Fruit fly (Drosophila melanogaster) whole organism, embryonic: Measurements from ENCODE around the gene CG7352.
A peak's percentile ranks its signal among the peaks of the same experiment; 100 is the strongest.

Experiments used
- Atf6 ChIP-seq: fragments of 200-800 bp; sonication (Bioruptor generic); IDR thresholded peaks from 2 replicates; pipeline ENCODE4 v1.3.6; 2022; ENCODE audit warnings: missing biosample characterization, missing genetic modification characterization
- Blimp-1 ChIP-seq: fragments of 200-800 bp; sonication (Bioruptor generic); optimal IDR thresholded peaks from 3 replicates; lab custom pipeline; 2018; ENCODE audit warnings: missing biosample characterization, missing genetic modification characterization, mild to moderate bottlenecking, moderate library complexity, missing genetic modification reagents
- CG10321 ChIP-seq: fragments of 200-800 bp; sonication (Bioruptor generic); IDR thresholded peaks from 2 replicates; pipeline ENCODE4 v1.3.6; 2022; ENCODE audit warnings: missing biosample characterization, missing genetic modification characterization
- CG10366 ChIP-seq: fragments of 200-800 bp; sonication (Bioruptor generic); IDR thresholded peaks from 2 replicates; pipeline ENCODE4 v1.3.6; 2022; ENCODE audit warnings: missing biosample characterization, missing genetic modification characterization
- CG12391 ChIP-seq: fragments of 200-800 bp; sonication (Bioruptor generic); optimal IDR thresholded peaks from 3 replicates; lab custom pipeline; 2018; ENCODE audit warnings: missing biosample characterization, mild to moderate bottlenecking, missing genetic modification characterization, moderate library complexity
- CG13624 ChIP-seq: fragments of 200-800 bp; sonication (Bioruptor generic); optimal IDR thresholded peaks from 2 replicates; lab custom pipeline; 2016; ENCODE audit warnings: missing biosample characterization, missing genetic modification characterization
- CG14014 ChIP-seq: fragments of 200-800 bp; sonication (Bioruptor generic); IDR thresholded peaks from 2 replicates; pipeline ENCODE4 v1.3.6; 2022; ENCODE audit warnings: missing biosample characterization, missing genetic modification characterization
- CG15479 ChIP-seq: fragments of 200-800 bp; sonication (Bioruptor generic); optimal IDR thresholded peaks from 3 replicates; lab custom pipeline; 2019; ENCODE audit warnings: missing biosample characterization, mild to moderate bottlenecking, missing genetic modification characterization, moderate library complexity
- CG1603 ChIP-seq: fragments of 200-800 bp; sonication (Bioruptor generic); optimal IDR thresholded peaks from 2 replicates; lab custom pipeline; 2019; ENCODE audit warnings: missing biosample characterization, mild to moderate bottlenecking, missing genetic modification characterization, moderate library complexity
- CG17385 ChIP-seq: fragments of 200-800 bp; sonication (Bioruptor generic); optimal IDR thresholded peaks from 3 replicates; lab custom pipeline; 2018; ENCODE audit warnings: missing biosample characterization, mild to moderate bottlenecking, missing genetic modification characterization
- CG18262 ChIP-seq: fragments of 200-800 bp; optimal IDR thresholded peaks from 3 replicates; lab custom pipeline; 2019; ENCODE audit warnings: missing biosample characterization, mild to moderate bottlenecking, missing genetic modification characterization, moderate library complexity
- CG18476 ChIP-seq: fragments of 200-800 bp; sonication (Bioruptor generic); optimal IDR thresholded peaks from 2 replicates; lab custom pipeline; 2016; ENCODE audit warnings: missing biosample characterization, mild to moderate bottlenecking, missing genetic modification characterization
- CG2712 ChIP-seq: fragments of 200-800 bp; optimal IDR thresholded peaks from 3 replicates; lab custom pipeline; 2019; ENCODE audit warnings: missing biosample characterization, mild to moderate bottlenecking, missing genetic modification characterization, moderate library complexity
- CG3281 ChIP-seq: fragments of 200-800 bp; sonication (Bioruptor generic); optimal IDR thresholded peaks from 3 replicates; lab custom pipeline; 2017; ENCODE audit warnings: missing biosample characterization, mild to moderate bottlenecking, missing genetic modification characterization
- CG7839 ChIP-seq: fragments of 200-800 bp; sonication (Bioruptor generic); optimal IDR thresholded peaks from 3 replicates; lab custom pipeline; 2018; ENCODE audit warnings: missing biosample characterization, mild to moderate bottlenecking, missing genetic modification characterization, moderate library complexity
- CG7963 ChIP-seq: fragments of 200-800 bp; sonication (Bioruptor generic); IDR thresholded peaks from 3 replicates; pipeline ENCODE4 v1.3.6; 2022; ENCODE audit warnings: missing biosample characterization, missing genetic modification characterization; ENCODE audit not compliant: partially characterized antibody
- CG8290 ChIP-seq, 3 experiments: fragments of 200-800 bp; sonication (Bioruptor generic); optimal IDR thresholded peaks; 2 replicates each; lab custom pipeline; 2016 to 2019; ENCODE audit warnings: missing biosample characterization in 3 of 3, missing genetic modification characterization in 3 of 3, mild to moderate bottlenecking in 2 of 3, moderate library complexity in 1 of 3
- CG8765 ChIP-seq: fragments of 200-800 bp; sonication (Bioruptor generic); IDR thresholded peaks from 2 replicates; pipeline ENCODE4 v1.3.6; 2022; ENCODE audit warnings: missing biosample characterization, missing genetic modification characterization
- CG9932 ChIP-seq: fragments of 200-800 bp; sonication (Bioruptor generic); IDR thresholded peaks from 2 replicates; pipeline ENCODE4 v1.3.6; 2022; ENCODE audit warnings: missing biosample characterization, missing genetic modification characterization
- D ChIP-seq, 2 experiments: fragments of 200-800 bp in 1 of 2; fragments of >200 bp in 1 of 2; sonication (Bioruptor generic) in 1 of 2; optimal IDR thresholded peaks; 2 replicates in 1 of 2; 3 replicates in 1 of 2; lab custom pipeline; 2017; ENCODE audit warnings: mild to moderate bottlenecking in 1 of 2, missing biosample characterization in 1 of 2, missing genetic modification characterization in 1 of 2, missing genetic modification reagents in 1 of 2
- D19A ChIP-seq: fragments of 200-800 bp; optimal IDR thresholded peaks from 3 replicates; lab custom pipeline; 2019; ENCODE audit warnings: missing biosample characterization, mild to moderate bottlenecking, missing genetic modification characterization, moderate library complexity
- Dek ChIP-seq: fragments of 200-800 bp; sonication (Bioruptor generic); optimal IDR thresholded peaks from 3 replicates; lab custom pipeline; 2019; ENCODE audit warnings: missing biosample characterization, mild to moderate bottlenecking, missing genetic modification characterization, moderate library complexity
- Dll ChIP-seq: fragments of 200-800 bp; sonication (Bioruptor generic); IDR thresholded peaks from 4 replicates; pipeline ENCODE4 v1.3.6; 2022; ENCODE audit warnings: missing biosample characterization, missing genetic modification characterization; ENCODE audit not compliant: partially characterized antibody
- Ets65A ChIP-seq: fragments of 200-800 bp; sonication (Bioruptor generic); peaks from one replicate; lab custom pipeline; 2016; ENCODE audit warnings: missing biosample characterization, missing genetic modification characterization
- GATAe ChIP-seq: fragments of 200-800 bp; sonication (Bioruptor generic); conservative IDR thresholded peaks from 2 replicates; pipeline ENCODE4 v1.3.6; 2022; ENCODE audit warnings: missing biosample characterization, missing genetic modification characterization
- HmgZ ChIP-seq: fragments of 200-800 bp; sonication (Bioruptor generic); optimal IDR thresholded peaks from 2 replicates; lab custom pipeline; 2018; ENCODE audit warnings: missing biosample characterization, mild to moderate bottlenecking, missing genetic modification characterization
- MESR4 ChIP-seq: fragments of 200-800 bp; sonication (Bioruptor generic); optimal IDR thresholded peaks from 2 replicates; lab custom pipeline; 2018; ENCODE audit warnings: missing biosample characterization, mild to moderate bottlenecking, missing genetic modification characterization, moderate library complexity
- Med ChIP-seq: fragments of 200-800 bp; sonication (Bioruptor generic); peaks from one replicate; lab custom pipeline; 2016; ENCODE audit warnings: missing biosample characterization, missing genetic modification characterization, mild to moderate bottlenecking, inconsistent platforms, moderate library complexity
- Meics ChIP-seq: fragments of 200-800 bp; sonication (Bioruptor generic); optimal IDR thresholded peaks from 2 replicates; lab custom pipeline; 2017; ENCODE audit warnings: missing biosample characterization, mild to moderate bottlenecking, missing genetic modification characterization
- NFAT ChIP-seq: fragments of 200-800 bp; sonication (Bioruptor generic); IDR thresholded peaks from 2 replicates; pipeline ENCODE4 v1.3.6; 2022; ENCODE audit warnings: missing biosample characterization, missing genetic modification characterization
- Pdp1 ChIP-seq, 2 experiments: fragments of 200-800 bp; sonication (Bioruptor generic); optimal IDR thresholded peaks; 3 replicates each; lab custom pipeline; 2016; ENCODE audit warnings: missing biosample characterization in 2 of 2, missing genetic modification characterization in 2 of 2, mild to moderate bottlenecking in 1 of 2, moderate library complexity in 1 of 2
- Rfx ChIP-seq: fragments of 200-800 bp; sonication (Bioruptor generic); IDR thresholded peaks from 2 replicates; pipeline ENCODE4 v1.3.6; 2022; ENCODE audit warnings: missing biosample characterization, missing genetic modification characterization
- Xbp1 ChIP-seq: fragments of 200-800 bp; sonication (Bioruptor generic); optimal IDR thresholded peaks from 3 replicates; lab custom pipeline; 2016; ENCODE audit warnings: missing biosample characterization, mild to moderate bottlenecking, missing genetic modification characterization
- amos ChIP-seq: fragments of 200-800 bp; sonication (Bioruptor generic); IDR thresholded peaks from 2 replicates; pipeline ENCODE4 v1.3.6; 2022; ENCODE audit warnings: missing biosample characterization, missing genetic modification characterization; ENCODE audit not compliant: partially characterized antibody
- bbx ChIP-seq: fragments of 200-800 bp; sonication (Bioruptor generic); IDR thresholded peaks from 2 replicates; pipeline ENCODE4 v1.3.6; 2022; ENCODE audit warnings: missing biosample characterization, missing genetic modification characterization; ENCODE audit not compliant: partially characterized antibody
- ci ChIP-seq: fragments of 200-800 bp; sonication (Bioruptor generic); IDR thresholded peaks from 3 replicates; pipeline ENCODE4 v1.3.6; 2022; ENCODE audit warnings: missing biosample characterization, missing genetic modification characterization
- crp ChIP-seq, 2 experiments: fragments of 200-800 bp; sonication (Bioruptor generic); optimal IDR thresholded peaks; 2 replicates in 1 of 2; 3 replicates in 1 of 2; lab custom pipeline; 2017; ENCODE audit warnings: missing biosample characterization in 2 of 2, missing genetic modification characterization in 2 of 2, mild to moderate bottlenecking in 1 of 2, moderate library complexity in 1 of 2
- dpn ChIP-seq, 2 experiments: fragments of 200-800 bp; sonication (Bioruptor generic); optimal IDR thresholded peaks; 3 replicates each; lab custom pipeline; 2016; ENCODE audit warnings: missing biosample characterization in 2 of 2, missing genetic modification characterization in 2 of 2
- eve ChIP-seq, 2 experiments: fragments of >200 bp; optimal IDR thresholded peaks; 2 replicates each; lab custom pipeline; 2017; ENCODE audit warnings: missing biosample characterization in 2 of 2, missing genetic modification characterization in 2 of 2
- gcm2 ChIP-seq: fragments of 200-800 bp; sonication (Bioruptor generic); optimal IDR thresholded peaks from 2 replicates; lab custom pipeline; 2016; ENCODE audit warnings: missing biosample characterization, missing genetic modification characterization
- grau ChIP-seq: fragments of 200-800 bp; optimal IDR thresholded peaks from 3 replicates; lab custom pipeline; 2019; ENCODE audit warnings: missing biosample characterization, mild to moderate bottlenecking, missing genetic modification characterization, moderate library complexity
- gro ChIP-seq: fragments of 200-800 bp; sonication (Bioruptor generic); optimal IDR thresholded peaks from 2 replicates; lab custom pipeline; 2016; ENCODE audit warnings: missing biosample characterization, missing genetic modification characterization
- hkb ChIP-seq, 2 experiments: fragments of 200-800 bp in 1 of 2; fragments of >200 bp in 1 of 2; sonication (Bioruptor generic) in 1 of 2; IDR thresholded peaks in 1 of 2; optimal IDR thresholded peaks in 1 of 2; 2 replicates each; pipeline versions ENCODE4 v1.3.6 to Lab custom; 2017 to 2022; ENCODE audit warnings: missing biosample characterization in 1 of 2, missing genetic modification characterization in 1 of 2
- hth ChIP-seq: fragments of >200 bp; optimal IDR thresholded peaks from 2 replicates; lab custom pipeline; 2017; ENCODE audit warnings: inconsistent platforms
- pb ChIP-seq: fragments of 200-800 bp; sonication (Bioruptor generic); optimal IDR thresholded peaks from 3 replicates; lab custom pipeline; 2016; ENCODE audit warnings: missing biosample characterization, missing genetic modification characterization
- pzg ChIP-seq: fragments of 200-800 bp; sonication (Bioruptor generic); optimal IDR thresholded peaks from 3 replicates; lab custom pipeline; 2018; ENCODE audit warnings: missing biosample characterization, mild to moderate bottlenecking, missing genetic modification characterization, moderate library complexity
- scrt ChIP-seq: fragments of 200-800 bp; sonication (Bioruptor generic); optimal IDR thresholded peaks from 2 replicates; lab custom pipeline; 2018; ENCODE audit warnings: missing biosample characterization, mild to moderate bottlenecking, missing genetic modification characterization, moderate library complexity
- usp ChIP-seq: fragments of >200 bp; optimal IDR thresholded peaks from 2 replicates; lab custom pipeline; 2017; ENCODE audit warnings: missing biosample characterization, missing genetic modification characterization

Gene CG7352

DNA sequence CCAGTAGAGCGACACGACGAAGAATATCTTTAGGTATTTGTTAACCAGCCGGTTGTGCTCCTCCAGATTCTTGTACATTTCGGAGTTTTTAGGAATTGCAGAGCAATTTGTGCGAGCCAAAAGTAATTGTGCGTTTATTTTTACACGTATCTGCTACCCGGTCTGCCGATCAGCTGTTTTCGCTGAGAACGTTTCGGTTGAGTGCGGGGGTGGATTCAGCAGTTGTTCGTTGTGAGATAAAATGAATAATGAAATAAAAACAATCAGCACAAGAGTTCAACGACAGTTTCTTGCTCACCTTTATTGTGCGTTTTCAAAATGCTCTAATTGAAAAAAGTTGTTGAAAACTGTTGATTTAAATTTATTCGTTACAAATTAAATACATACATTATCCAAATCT is 43.5 kb upstream of the CG7352 start, which contains the start of gene nac (continued):
- no peak for TF ChIP-seq CG10321 (GFP tag; lab: Robert Waterston, UW)
- no peak for TF ChIP-seq Dek
- peak; percentile 12 for TF ChIP-seq CG17385 (GFP tag; lab: Kevin White, UChicago)
- TF ChIP-seq CG1603: peak; percentile 9
- TF ChIP-seq CG7839: peak; percentile 5
- no peak for TF ChIP-seq GATAe (GFP tag; lab: Robert Waterston, UW)
- TF ChIP-seq hkb (optimal IDR thresholded peaks at IDR 0.05; lab: Kevin White, UChicago): peak; percentile 97
- no peak for TF ChIP-seq hkb (GFP tag; IDR thresholded peaks at IDR 0.05; lab: Robert Waterston, UW)
- TF ChIP-seq CG12391: peak; percentile 17
- TF ChIP-seq pzg (GFP tag; lab: Kevin White, UChicago): peak; percentile 9
- peak; percentile 11 for TF ChIP-seq CG18262
- TF ChIP-seq CG9932: peak; percentile 49
- no peak for TF ChIP-seq scrt
- peak; percentile 37 for TF ChIP-seq NFAT (GFP tag; lab: Robert Waterston, UW)
- TF ChIP-seq CG7963: no peak
- TF ChIP-seq CG3281: peak; percentile 8
- peak; percentile 1 to 9 for TF ChIP-seq dpn (GFP tag; optimal IDR thresholded peaks at IDR 0.05; lab: Kevin White, UChicago)
- TF ChIP-seq Atf6: 0 out of 2 replicates have a peak, but pooled peaks have one; percentile 46
- TF ChIP-seq CG8290 (GFP tag; optimal IDR thresholded peaks at IDR 0.05; lab: Kevin White, UChicago): no peak
- peak in 1 of 2 experiments; percentile 62 for TF ChIP-seq CG8290 (tag; optimal IDR thresholded peaks at IDR 0.05; lab: Kevin White, UChicago)
- TF ChIP-seq Dll (GFP tag; lab: Robert Waterston, UW): 0 out of 4 replicates have a peak, but pooled peaks have one; percentile 42
- peak; percentile 100 for TF ChIP-seq CG18476 (GFP tag; lab: Kevin White, UChicago)
- peak; percentile 31 for TF ChIP-seq grau (tag; lab: Kevin White, UChicago)
- TF ChIP-seq D19A (tag; lab: Kevin White, UChicago): peak; percentile 3
- TF ChIP-seq Blimp-1: no peak
- peak; percentile 10 for TF ChIP-seq Meics (GFP tag; lab: Kevin White, UChicago)
- TF ChIP-seq amos (GFP tag; lab: Robert Waterston, UW): no peak; the same call in 1 of the 2 replicates
- TF ChIP-seq gro (GFP tag; lab: Kevin White, UChicago): no peak
- TF ChIP-seq MESR4 (GFP tag; lab: Kevin White, UChicago): peak; percentile 41
- no peak for TF ChIP-seq gcm2 (GFP tag; lab: Kevin White, UChicago)
- TF ChIP-seq D (optimal IDR thresholded peaks at IDR 0.05; lab: Kevin White, UChicago): no peak
- TF ChIP-seq D (GFP tag; optimal IDR thresholded peaks at IDR 0.05; lab: Kevin White, UChicago): no peak
- no peak for TF ChIP-seq bbx (GFP tag; lab: Robert Waterston, UW)
- no peak for TF ChIP-seq CG8765 (GFP tag; lab: Robert Waterston, UW)
- 0 out of 2 replicates have a peak, but pooled peaks have one; percentile 20 for TF ChIP-seq CG10366 (GFP tag; lab: Robert Waterston, UW)
- peak; percentile 79 for TF ChIP-seq Med (GFP tag; lab: Kevin White, UChicago)
- TF ChIP-seq pb (GFP tag; lab: Kevin White, UChicago): no peak
- peak in 1 of 2 experiments; percentile 21 for TF ChIP-seq Pdp1 (GFP tag; optimal IDR thresholded peaks at IDR 0.05; lab: Kevin White, UChicago)
- peak; percentile 11 for TF ChIP-seq Ets65A (GFP tag; lab: Kevin White, UChicago)
- TF ChIP-seq hth (lab: Kevin White, UChicago): no peak
- peak; percentile 65 to 90 for TF ChIP-seq crp (GFP tag; optimal IDR thresholded peaks at IDR 0.05; lab: Kevin White, UChicago)
- TF ChIP-seq usp (GFP tag; lab: Kevin White, UChicago): no peak
- TF ChIP-seq CG13624 (GFP tag; lab: Kevin White, UChicago): peak; percentile 28
- TF ChIP-seq HmgZ (tag; lab: Kevin White, UChicago): peak; percentile 41
- peak; percentile 19 for TF ChIP-seq CG15479
- peak; percentile 34; the same call in 1 of the 2 replicates for TF ChIP-seq CG14014 (GFP tag; lab: Robert Waterston, UW)
- peak; percentile 40; the same call in 1 of the 2 replicates for TF ChIP-seq Rfx (GFP tag; lab: Robert Waterston, UW)
- 0 out of 3 replicates have a peak, but pooled peaks have one; percentile 36 for TF ChIP-seq ci (GFP tag; lab: Robert Waterston, UW)
- no peak for TF ChIP-seq eve (GFP tag; optimal IDR thresholded peaks at IDR 0.05; lab: Kevin White, UChicago)
- TF ChIP-seq CG2712 (tag; lab: Kevin White, UChicago): peak; percentile 7
- peak; percentile 28 for TF ChIP-seq Xbp1 (GFP tag; lab: Kevin White, UChicago)
